Worm (Caenorhabditis elegans): ENCODE data around the gene srx-117.

Gene srx-117

DNA sequence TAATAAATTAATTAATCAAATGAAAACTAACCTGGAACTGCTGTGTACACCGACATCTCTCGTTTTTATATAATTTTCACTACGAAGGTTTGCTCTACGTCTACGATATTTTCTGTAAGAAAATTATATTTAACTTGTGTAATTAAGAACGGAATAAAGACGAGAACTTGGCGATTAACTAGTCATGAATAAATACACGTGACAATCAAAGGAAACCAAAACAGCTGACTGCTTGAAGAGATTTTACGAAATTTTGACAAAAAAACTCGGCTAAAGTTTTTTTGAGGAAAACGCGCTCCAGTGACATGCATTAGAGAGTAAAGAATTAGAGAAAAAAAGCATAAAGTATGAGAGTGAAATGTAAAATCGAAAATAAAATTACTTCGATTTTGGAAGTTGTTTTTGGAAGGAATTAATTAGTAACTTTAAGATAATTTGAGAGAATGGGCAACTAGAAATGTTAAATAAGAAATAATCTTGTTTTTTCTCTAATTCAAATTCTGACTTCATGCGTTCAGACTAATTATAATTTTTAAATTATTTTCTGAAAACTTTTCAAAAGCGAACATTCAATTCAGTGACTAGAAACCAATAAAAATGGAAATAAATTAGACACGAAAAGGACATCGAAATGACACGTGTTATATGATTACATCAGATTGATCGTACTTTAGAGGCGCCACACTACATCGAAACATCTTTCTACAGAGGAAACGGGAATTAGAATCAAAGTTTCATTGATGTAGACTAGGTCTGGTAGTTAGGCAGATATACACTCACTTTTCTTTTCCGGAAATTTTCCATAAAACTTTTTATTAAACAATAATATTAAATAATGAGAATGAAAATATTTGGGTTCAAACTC, 43.1 kb downstream of the srx-117 start, which contains the start of gene F25B4.7 (continued):
- no peak for TF ChIP-seq ceh-90 (tag; optimal IDR thresholded peaks at IDR 0.05)
- no peak for TF ChIP-seq Y116A8C.19 (tag; optimal IDR thresholded peaks at IDR 0.05; ENCODE audit: borderline replicate concordance)
- peak; percentile 9 for TF ChIP-seq lin-15B (tag; optimal IDR thresholded peaks at IDR 0.05)
- no peak for TF ChIP-seq nhr-77 (tag; optimal IDR thresholded peaks at IDR 0.05)
- TF ChIP-seq C16A3.4 (tag; optimal IDR thresholded peaks at IDR 0.05) = peak; percentile 10
- TF ChIP-seq elt-2 (tag; optimal IDR thresholded peaks at IDR 0.05) = no peak
- peak; percentile 3 for TF ChIP-seq snu-23 (GFP tag; optimal IDR thresholded peaks at IDR 0.05)
- TF ChIP-seq C04F5.9 (tag; optimal IDR thresholded peaks at IDR 0.05) = no peak
- TF ChIP-seq efl-1 (optimal IDR thresholded peaks at IDR 0.05) = peak; percentile 32 to 36
- peak; percentile 25 to 87 for TF ChIP-seq efl-1 (GFP tag; optimal IDR thresholded peaks at IDR 0.05 in 1 of 2)
- no peak for TF ChIP-seq xbp-1 (tag; optimal IDR thresholded peaks at IDR 0.05)
- no peak for TF ChIP-seq hlh-17 (GFP tag; optimal IDR thresholded peaks at IDR 0.05; ENCODE audit: borderline replicate concordance)
- no peak for TF ChIP-seq irx-1 (tag; optimal IDR thresholded peaks at IDR 0.05)
- TF ChIP-seq efl-3 (GFP tag; optimal IDR thresholded peaks at IDR 0.05) = no peak
- TF ChIP-seq nhr-28 (tag; optimal IDR thresholded peaks at IDR 0.05) = no peak
- TF ChIP-seq ama-1 (optimal IDR thresholded peaks at IDR 0.05) = no peak
- no peak for TF ChIP-seq aly-2 (tag; optimal IDR thresholded peaks at IDR 0.05)
- TF ChIP-seq blmp-1 (tag; optimal IDR thresholded peaks at IDR 0.05) = peak; percentile 60
- peak; percentile 6 for TF ChIP-seq skn-1 (tag; optimal IDR thresholded peaks at IDR 0.05)
- TF ChIP-seq zip-4 (GFP tag; optimal IDR thresholded peaks at IDR 0.05) = no peak
- peak; percentile 5 for TF ChIP-seq rnt-1 (tag; optimal IDR thresholded peaks at IDR 0.05)
- no peak for TF ChIP-seq fkh-4 (tag; optimal IDR thresholded peaks at IDR 0.05; ENCODE audit: borderline replicate concordance)
- no peak for TF ChIP-seq nhr-12 (tag; optimal IDR thresholded peaks at IDR 0.05)
- peak; percentile 69 for TF ChIP-seq nhr-19 (GFP tag; conservative IDR thresholded peaks at IDR 0.05)
- TF ChIP-seq lin-13 (GFP tag; optimal IDR thresholded peaks at IDR 0.05) = no peak
- TF ChIP-seq egl-27 (tag; optimal IDR thresholded peaks at IDR 0.05) = no peak
- peak in 2 of 6 experiments; percentile 18 to 39 for TF ChIP-seq elt-3 (tag; optimal IDR thresholded peaks at IDR 0.05)

DNA sequence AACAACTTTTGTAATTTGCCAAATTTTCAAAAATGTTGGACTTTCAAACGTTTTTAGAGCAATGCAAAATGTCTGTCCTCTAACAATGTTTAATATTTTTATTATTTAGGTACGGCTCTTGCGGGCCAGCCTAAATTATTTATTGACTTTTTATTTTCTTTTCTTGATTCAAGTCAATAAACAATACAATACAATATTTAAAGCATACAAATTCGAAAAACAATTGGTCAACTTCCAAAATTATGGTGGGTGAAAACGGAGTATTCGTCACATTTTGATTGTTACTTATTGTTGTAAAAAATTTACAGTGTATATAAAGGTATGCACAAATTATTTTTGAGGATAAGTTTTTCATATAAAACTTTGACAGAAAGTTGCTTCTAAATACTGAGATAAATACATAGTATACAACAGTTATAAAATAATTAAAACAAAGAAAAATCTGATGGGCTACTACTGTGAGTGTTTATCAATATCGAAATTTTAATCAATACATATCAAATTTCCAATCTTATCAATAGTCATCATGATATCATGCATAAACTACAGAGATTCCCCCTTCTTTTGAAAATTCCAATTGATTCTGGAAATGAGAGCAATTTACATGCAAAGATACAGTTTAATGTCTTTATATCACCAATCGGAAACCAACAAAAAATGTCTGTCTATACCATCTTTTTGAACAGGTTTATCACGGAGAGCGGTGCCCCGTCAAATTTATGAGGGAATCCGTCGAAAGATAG, 47.6 kb downstream of the srx-117 start, which contains the start of gene F25B4.8:
Gene F25B4.8, minus strand, starts transcription at position 51 of the 743 bp plus-strand sequence.
- TF ChIP-seq irx-1 (tag; optimal IDR thresholded peaks at IDR 0.05) (no peak), blmp-1 (tag; optimal IDR thresholded peaks at IDR 0.05) (peak; percentile 35), efl-1 (optimal IDR thresholded peaks at IDR 0.05) (no peak), efl-1 (GFP tag; optimal IDR thresholded peaks at IDR 0.05 in 1 of 2) (peak in 1 of 2 experiments; percentile 84), elt-3 (tag; optimal IDR thresholded peaks at IDR 0.05) (peak in 2 of 6 experiments; percentile 20 to 46)

DNA sequence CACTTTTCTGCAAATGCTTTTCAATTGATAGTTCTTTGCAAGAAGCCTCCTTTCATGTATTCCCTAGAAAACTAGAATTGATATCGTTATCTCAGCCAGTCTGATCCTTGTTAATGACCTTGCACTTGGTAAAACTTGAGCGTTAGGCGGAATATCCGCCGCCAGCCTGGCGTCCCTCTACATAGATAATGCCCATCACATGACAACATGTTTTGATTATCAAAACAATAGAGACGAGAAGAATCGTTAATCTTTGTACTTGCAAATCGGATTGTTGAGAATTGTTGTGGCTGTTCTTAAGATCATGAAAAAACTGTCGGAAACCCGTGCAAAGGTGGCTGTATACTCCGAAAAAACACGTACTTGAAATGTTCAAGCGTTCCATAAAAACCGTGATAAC, 49.3 kb downstream of the srx-117 start:
- peak; percentile 88 for TF ChIP-seq blmp-1 (tag; optimal IDR thresholded peaks at IDR 0.05)
- TF ChIP-seq nhr-47 (tag; optimal IDR thresholded peaks at IDR 0.05) = peak; percentile 15
- TF ChIP-seq ztf-11 (tag; optimal IDR thresholded peaks at IDR 0.05) = no peak
- TF ChIP-seq lsy-2 (tag; optimal IDR thresholded peaks at IDR 0.05) = peak in 1 of 2 experiments; percentile 38
- TF ChIP-seq elt-3 (tag; optimal IDR thresholded peaks at IDR 0.05) = peak; percentile 50 to 97 (median 68)
- peak; percentile 59 for TF ChIP-seq grh-1 (GFP tag; IDR thresholded peaks at IDR 0.05)
- TF ChIP-seq lin-14 (GFP tag; optimal IDR thresholded peaks at IDR 0.05) = peak; percentile 70
- TF ChIP-seq nhr-90 (tag; optimal IDR thresholded peaks at IDR 0.05; ENCODE audit: poor library complexity) = peak; percentile 56
- no peak for TF ChIP-seq lin-13 (GFP tag; optimal IDR thresholded peaks at IDR 0.05)
- no peak for TF ChIP-seq irx-1 (tag; optimal IDR thresholded peaks at IDR 0.05)
- no peak for TF ChIP-seq mab-9 (GFP tag; IDR thresholded peaks at IDR 0.05)
- no peak for TF ChIP-seq lin-35 (GFP tag; optimal IDR thresholded peaks at IDR 0.05)
- no peak for TF ChIP-seq pax-3 (tag; optimal IDR thresholded peaks at IDR 0.05)
- peak; percentile 79 for TF ChIP-seq unc-130 (tag; optimal IDR thresholded peaks at IDR 0.05)
- no peak for TF ChIP-seq egl-13 (tag; optimal IDR thresholded peaks at IDR 0.05)
- TF ChIP-seq nhr-19 (GFP tag; conservative IDR thresholded peaks at IDR 0.05) = peak; percentile 51
- peak; percentile 77 for TF ChIP-seq nhr-20 (tag; optimal IDR thresholded peaks at IDR 0.05)
- TF ChIP-seq mdl-1 (tag; optimal IDR thresholded peaks at IDR 0.05) = peak in 1 of 2 experiments; percentile 47
- TF ChIP-seq mep-1 (tag; optimal IDR thresholded peaks at IDR 0.05) = no peak
- no peak for TF ChIP-seq pqm-1 (tag; optimal IDR thresholded peaks at IDR 0.05)
- no peak for TF ChIP-seq sox-4 (tag; optimal IDR thresholded peaks at IDR 0.05)
- TF ChIP-seq nhr-71 (tag; optimal IDR thresholded peaks at IDR 0.05) = peak; percentile 65
- TF ChIP-seq efl-1 (optimal IDR thresholded peaks at IDR 0.05) = no peak
- peak in 1 of 2 experiments; percentile 66 for TF ChIP-seq efl-1 (GFP tag; optimal IDR thresholded peaks at IDR 0.05 in 1 of 2)
- TF ChIP-seq unc-62 (GFP tag; optimal IDR thresholded peaks at IDR 0.05) = no peak
- TF ChIP-seq snu-23 (GFP tag; optimal IDR thresholded peaks at IDR 0.05) = peak; percentile 52
